Worm (Caenorhabditis elegans): ENCODE results near the gene T25B9.3.

Gene T25B9.3

ce11 chrIV:10744475-10744874 is at the start of gene T25B9.3:
T25B9.3 (plus strand) TSS chrIV:10744775.
- no peak for TF ChIP-seq unc-62 (GFP tag; optimal IDR thresholded peaks at IDR 0.05)

- no peak for TF ChIP-seq unc-62 (GFP tag; optimal IDR thresholded peaks at IDR 0.05)
Observed at ce11 chrIV:10695203-10695602, 49.4 kb upstream of the T25B9.3 start, which contains the start of gene R102.4. R102.4 (minus strand) TSS chrIV:10695303.

ce11 chrIV:10697022-10697979 is 47.3 kb upstream of the T25B9.3 start, which contains the start of gene allo-1:
allo-1 (minus strand) TSS chrIV:10697072.
- TF ChIP-seq unc-62 (GFP tag; optimal IDR thresholded peaks at IDR 0.05), result no peak

DNA sequence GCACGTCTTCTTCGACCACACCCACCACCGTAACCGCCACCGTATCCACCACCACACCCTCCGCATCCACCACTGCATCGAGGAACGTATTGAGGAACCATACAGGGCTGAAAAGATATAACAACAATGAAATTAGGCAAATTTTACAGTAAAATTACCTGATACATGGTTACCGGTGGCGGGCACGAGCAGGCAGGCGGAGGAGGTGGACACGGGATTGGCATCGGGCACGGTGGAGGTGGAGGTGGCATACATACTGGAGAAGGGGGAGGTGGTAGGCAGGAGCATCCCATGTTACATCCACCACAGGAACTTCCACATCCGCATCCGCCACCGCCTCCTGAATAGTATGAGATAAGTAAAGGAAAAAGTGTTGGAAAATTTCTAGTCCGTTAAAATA is 46.1 kb upstream of the T25B9.3 start:
- TF ChIP-seq unc-62 (GFP tag; optimal IDR thresholded peaks at IDR 0.05), result no peak

ce11 chrIV:10699000-10699399 is 45.6 kb upstream of the T25B9.3 start:
- TF ChIP-seq unc-62 (GFP tag; optimal IDR thresholded peaks at IDR 0.05), result no peak

ce11 chrIV:10699660-10700059 is 44.9 kb upstream of the T25B9.3 start, which contains the start of gene R102.11:
R102.11 (minus strand) TSS chrIV:10699760.
- TF ChIP-seq unc-62 (GFP tag; optimal IDR thresholded peaks at IDR 0.05), result no peak

- TF ChIP-seq unc-62 (GFP tag; optimal IDR thresholded peaks at IDR 0.05), result no peak
Observed at ce11 chrIV:10701866-10702458, 42.6 kb upstream of the T25B9.3 start.

- no peak for TF ChIP-seq unc-62 (GFP tag; optimal IDR thresholded peaks at IDR 0.05)
Observed at ce11 chrIV:10705176-10705575, 39.4 kb upstream of the T25B9.3 start, which contains the start of gene R102.10. R102.10 (plus strand) TSS chrIV:10705476.

- no peak for TF ChIP-seq unc-62 (GFP tag; optimal IDR thresholded peaks at IDR 0.05)
Observed at ce11 chrIV:10706090-10706489, 38.5 kb upstream of the T25B9.3 start, which contains the start of gene R102.6. R102.6 (minus strand) TSS chrIV:10706190.

DNA sequence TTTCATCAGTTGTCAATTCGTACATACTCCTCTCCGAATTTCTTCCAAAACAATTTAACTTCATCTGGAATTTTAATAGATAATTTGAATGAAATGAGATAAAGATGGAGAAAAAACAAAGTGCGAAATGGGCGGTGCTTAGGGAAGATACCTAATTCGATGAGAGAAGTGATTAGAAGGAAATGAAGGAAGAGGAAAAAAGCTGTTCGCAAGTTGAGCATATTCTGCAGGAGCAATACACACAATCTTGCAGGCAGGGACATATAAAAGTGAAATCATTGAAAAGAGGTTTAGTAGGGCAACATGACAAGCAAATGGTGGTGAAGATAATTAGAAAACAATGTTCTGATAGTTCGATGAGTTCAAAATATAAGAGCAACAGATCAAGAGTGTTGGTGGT is 32.8 kb upstream of the T25B9.3 start, which contains the start of gene glb-21:
Gene glb-21, minus strand, starts transcription at position 66 of the 400 bp plus-strand sequence.
- TF ChIP-seq unc-62 (GFP tag; optimal IDR thresholded peaks at IDR 0.05), result no peak

DNA sequence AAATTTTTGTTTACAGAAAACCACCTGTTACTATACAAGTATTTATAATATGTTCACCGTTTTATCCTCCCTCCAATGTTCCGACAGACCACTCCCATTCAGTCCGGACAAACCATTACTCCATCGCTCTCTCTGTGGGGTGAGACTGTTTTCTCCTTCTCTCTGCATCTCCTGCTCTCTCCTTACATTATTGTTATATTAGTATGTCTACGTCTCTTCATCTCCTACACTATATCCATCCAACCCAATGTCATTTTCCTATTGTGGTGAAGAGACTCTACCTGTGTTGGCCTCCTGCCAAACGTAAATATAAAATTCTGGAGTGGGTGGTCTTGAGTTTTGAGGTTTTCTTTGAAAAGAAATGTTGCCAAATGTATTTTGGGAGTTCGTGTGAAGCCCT is 30.0 kb upstream of the T25B9.3 start:
- TF ChIP-seq unc-62 (GFP tag; optimal IDR thresholded peaks at IDR 0.05), result no peak

DNA sequence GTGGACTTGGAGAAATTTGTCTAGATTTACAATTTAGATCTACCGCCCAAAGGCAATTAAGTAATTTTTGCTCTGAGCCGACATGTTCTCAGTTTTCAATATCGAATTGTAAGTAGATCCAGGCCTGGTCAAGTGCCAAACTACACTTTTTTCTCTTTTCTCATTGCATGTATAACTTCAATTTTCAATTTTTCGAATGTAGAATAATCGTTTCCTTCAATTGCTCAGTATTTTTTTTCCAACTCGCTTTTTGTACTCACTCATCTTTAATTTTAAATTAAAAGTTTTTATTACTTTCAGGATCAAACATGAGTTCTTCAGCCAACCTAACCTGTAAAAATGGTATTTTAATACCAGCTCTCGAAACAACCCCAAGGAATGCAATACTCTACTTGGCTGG is 28.2 kb upstream of the T25B9.3 start, which contains the start of gene ncx-3:
Gene ncx-3, plus strand, starts transcription at position 301 of the 400 bp plus-strand sequence.
- no peak for TF ChIP-seq unc-62 (GFP tag; optimal IDR thresholded peaks at IDR 0.05)

ce11 chrIV:10718075-10718474 is 26.5 kb upstream of the T25B9.3 start:
- TF ChIP-seq unc-62 (GFP tag; optimal IDR thresholded peaks at IDR 0.05), result no peak

ce11 chrIV:10718865-10719264 is 25.7 kb upstream of the T25B9.3 start:
- no peak for TF ChIP-seq unc-62 (GFP tag; optimal IDR thresholded peaks at IDR 0.05)

DNA sequence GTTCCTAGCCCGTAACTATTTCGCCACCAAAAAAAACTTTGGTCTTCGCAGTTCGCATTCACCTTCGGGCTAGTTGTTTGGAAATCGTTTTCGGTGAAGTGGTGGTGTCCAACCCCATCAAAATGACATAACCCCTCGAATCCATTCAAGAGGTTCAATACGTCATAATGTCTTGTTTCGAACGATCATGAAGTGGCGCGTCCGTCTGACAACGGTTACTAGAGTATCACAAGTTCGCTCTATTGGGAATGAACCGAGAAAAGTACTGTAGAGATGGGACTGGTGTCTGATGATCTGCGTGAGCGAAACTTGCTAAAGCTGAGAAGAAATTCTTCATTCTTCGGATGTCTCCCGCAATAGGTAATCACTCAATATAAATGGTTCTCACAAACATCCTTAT is 16.8 kb upstream of the T25B9.3 start, which contains the start of gene ZC168.2:
Gene ZC168.2, plus strand, starts transcription at position 301 of the 400 bp plus-strand sequence.
- TF ChIP-seq unc-62 (GFP tag; optimal IDR thresholded peaks at IDR 0.05), result no peak

Data from whole organism, dauer.